Worm (Caenorhabditis elegans): ENCODE results near the gene lir-3.

DNA sequence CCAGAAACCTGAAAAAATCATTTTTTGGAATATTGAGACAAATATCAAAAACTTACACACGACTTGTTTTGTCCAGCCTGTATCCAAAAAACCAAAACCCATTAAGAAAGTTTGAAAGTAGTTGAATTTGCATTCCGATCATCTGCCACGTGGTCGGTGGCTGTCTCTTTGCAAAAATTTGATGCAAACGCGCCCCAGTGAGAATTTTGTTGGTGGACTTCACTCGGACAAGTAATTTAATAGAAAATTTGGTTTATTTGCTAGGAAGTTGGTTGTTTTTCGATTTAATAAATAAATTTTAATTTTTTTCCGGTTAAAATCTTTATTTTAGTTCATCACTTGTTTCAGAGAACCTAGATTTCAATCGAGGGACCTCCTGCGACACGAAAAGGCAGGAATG is 9.3 kb downstream of the lir-3 start:
- TF ChIP-seq nhr-28 (tag; optimal IDR thresholded peaks at IDR 0.05) (no peak), eor-1 (tag; optimal IDR thresholded peaks at IDR 0.05) (no peak), unc-62 (GFP tag; optimal IDR thresholded peaks at IDR 0.05) (no peak), ceh-28 (tag; optimal IDR thresholded peaks at IDR 0.05) (no peak), ama-1 (optimal IDR thresholded peaks at IDR 0.05) (no peak), skn-1 (tag; optimal IDR thresholded peaks at IDR 0.05) (no peak), pqm-1 (tag; optimal IDR thresholded peaks at IDR 0.05) (no peak)

Data from whole organism, L3 larva.